Fruit fly (Drosophila melanogaster) whole organism, embryonic: Measurements from ENCODE around the gene Rdh.
A peak's percentile ranks its signal among the peaks of the same experiment; 100 is the strongest.

Experiments used
- CG10959 ChIP-seq: fragments of 200-800 bp; sonication (Bioruptor generic); IDR thresholded peaks from 2 replicates; pipeline ENCODE4 v1.3.6; 2022; ENCODE audit warnings: missing biosample characterization, missing genetic modification characterization
- CG11093 ChIP-seq: fragments of 200-800 bp; sonication (Bioruptor generic); IDR thresholded peaks from 3 replicates; pipeline ENCODE4 v1.3.6; 2022; ENCODE audit warnings: missing biosample characterization, missing genetic modification characterization
- CG17359 ChIP-seq: fragments of 200-800 bp; sonication (Bioruptor generic); optimal IDR thresholded peaks from 3 replicates; lab custom pipeline; 2018; ENCODE audit warnings: missing biosample characterization, mild to moderate bottlenecking, missing genetic modification characterization, moderate library complexity
- CoRest ChIP-seq: fragments of 200-800 bp; sonication (Bioruptor generic); optimal IDR thresholded peaks from 3 replicates; lab custom pipeline; 2018; ENCODE audit warnings: missing biosample characterization, mild to moderate bottlenecking, missing genetic modification characterization, moderate library complexity
- Dp ChIP-seq: fragments of 200-800 bp; sonication (Bioruptor generic); optimal IDR thresholded peaks from 2 replicates; lab custom pipeline; 2018; ENCODE audit warnings: missing biosample characterization, mild to moderate bottlenecking, missing genetic modification characterization, moderate library complexity
- H2.0 ChIP-seq: fragments of 200-800 bp; sonication (Bioruptor generic); IDR thresholded peaks from 2 replicates; pipeline ENCODE4 v1.3.6; 2022; ENCODE audit warnings: missing biosample characterization, missing genetic modification characterization
- Oaz ChIP-seq: fragments of 200-800 bp; sonication (Bioruptor generic); IDR thresholded peaks from 2 replicates; pipeline ENCODE4 v1.3.6; 2022; ENCODE audit warnings: missing biosample characterization, missing genetic modification characterization
- Pdp1 ChIP-seq, 2 experiments: fragments of 200-800 bp; sonication (Bioruptor generic); optimal IDR thresholded peaks; 3 replicates each; lab custom pipeline; 2016; ENCODE audit warnings: missing biosample characterization in 2 of 2, missing genetic modification characterization in 2 of 2, mild to moderate bottlenecking in 1 of 2, moderate library complexity in 1 of 2
- Tbp ChIP-seq: fragments of >200 bp; optimal IDR thresholded peaks from 2 replicates; lab custom pipeline; 2018; ENCODE audit warnings: missing biosample characterization, missing genetic modification characterization
- Usf ChIP-seq: fragments of 200-800 bp; sonication (Bioruptor generic); optimal IDR thresholded peaks from 2 replicates; lab custom pipeline; 2017; ENCODE audit warnings: missing genotype, missing biosample characterization, missing genetic modification characterization
- disco-r ChIP-seq: fragments of 200-800 bp; sonication (Bioruptor generic); optimal IDR thresholded peaks from 2 replicates; lab custom pipeline; 2016; ENCODE audit warnings: missing biosample characterization, missing genetic modification characterization
- sob ChIP-seq: fragments of 200-800 bp; sonication (Bioruptor generic); IDR thresholded peaks from 2 replicates; pipeline ENCODE4 v1.3.6; 2022; ENCODE audit warnings: missing biosample characterization, missing genetic modification characterization
- tna ChIP-seq: fragments of 200-800 bp; sonication (Bioruptor generic); IDR thresholded peaks from 2 replicates; pipeline ENCODE4 v1.3.6; 2022; ENCODE audit warnings: missing biosample characterization, missing genetic modification characterization; ENCODE audit not compliant: partially characterized antibody
- vfl ChIP-seq: fragments of 200-800 bp; sonication (Bioruptor generic); optimal IDR thresholded peaks from 2 replicates; lab custom pipeline; 2016; ENCODE audit warnings: missing biosample characterization, missing genetic modification characterization

DNA sequence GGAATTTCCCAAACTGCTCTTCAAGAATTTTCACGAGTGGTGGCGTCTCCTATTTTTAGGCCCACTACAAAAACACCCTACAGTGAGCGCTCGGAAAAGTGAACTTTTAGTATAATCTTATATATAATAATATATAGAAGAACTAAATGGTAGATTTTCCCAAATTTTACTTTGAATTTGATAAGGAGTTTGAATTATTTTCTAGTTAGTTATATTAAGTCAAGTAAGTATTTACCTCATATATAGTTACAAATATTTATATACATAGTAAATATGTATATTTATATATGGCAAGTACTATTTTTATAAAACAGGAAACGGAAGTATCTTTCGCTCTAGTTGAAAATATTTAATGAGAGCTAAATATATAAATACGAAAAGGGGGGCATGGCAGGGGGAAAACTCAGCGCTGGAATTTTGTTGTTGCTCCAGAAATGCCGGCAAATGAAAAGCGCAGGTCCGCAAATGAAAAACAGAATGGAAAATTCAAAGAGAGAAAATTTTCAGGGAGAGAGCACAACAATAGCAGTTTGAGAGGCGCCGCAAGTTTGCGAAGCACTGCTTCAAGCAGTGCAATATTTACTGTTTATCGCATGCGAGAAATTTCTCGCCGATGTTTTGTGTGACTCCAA, 36.3 kb upstream of the Rdh start:
- TF ChIP-seq Oaz (GFP tag; lab: Robert Waterston, UW) (no peak), Dp (GFP tag; lab: Kevin White, UChicago) (peak; percentile 17), CG10959 (no peak), CG11093 (GFP tag; lab: Robert Waterston, UW) (no peak), CoRest (tag; lab: Kevin White, UChicago) (no peak), Usf (GFP tag; lab: Kevin White, UChicago) (no peak), Tbp (GFP tag; lab: Kevin White, UChicago) (no peak), sob (GFP tag; lab: Robert Waterston, UW) (0 out of 2 replicates have a peak, but pooled peaks have one; percentile 4), CG17359 (tag; lab: Kevin White, UChicago) (peak; percentile 9), H2.0 (GFP tag; lab: Robert Waterston, UW) (no peak), vfl (GFP tag; lab: Kevin White, UChicago) (no peak), Pdp1 (GFP tag; optimal IDR thresholded peaks at IDR 0.05; lab: Kevin White, UChicago) (no peak), disco-r (GFP tag; lab: Kevin White, UChicago) (no peak), tna (peak; percentile 65)
